Fruit fly (Drosophila melanogaster) whole organism, embryonic: ENCODE results near the gene Ae2.

Experiments used
- ATbp ChIP-seq: fragments of 200-800 bp; sonication (Bioruptor generic); optimal IDR thresholded peaks from 2 replicates; lab custom pipeline; 2017; ENCODE audit warnings: missing biosample characterization, mild to moderate bottlenecking, missing genetic modification characterization, missing genetic modification reagents
- Aef1 ChIP-seq: fragments of 200-800 bp; sonication (Bioruptor generic); IDR thresholded peaks from 3 replicates; pipeline ENCODE4 v1.3.6; 2022; ENCODE audit warnings: missing biosample characterization, missing genetic modification characterization
- Atf-2 ChIP-seq: fragments of 200-800 bp; sonication (Bioruptor generic); optimal IDR thresholded peaks from 2 replicates; lab custom pipeline; 2016; ENCODE audit warnings: missing biosample characterization, missing genetic modification characterization
- B-H1 ChIP-seq: fragments of 200-800 bp; sonication (Bioruptor generic); IDR thresholded peaks from 3 replicates; pipeline ENCODE4 v1.3.6; 2022; ENCODE audit warnings: missing biosample characterization, missing genetic modification characterization
- B-H2 ChIP-seq: fragments of 200-800 bp; sonication (Bioruptor generic); optimal IDR thresholded peaks from 2 replicates; lab custom pipeline; 2018; ENCODE audit warnings: missing biosample characterization, mild to moderate bottlenecking, missing genetic modification characterization
- CG10959 ChIP-seq: fragments of 200-800 bp; sonication (Bioruptor generic); IDR thresholded peaks from 2 replicates; pipeline ENCODE4 v1.3.6; 2022; ENCODE audit warnings: missing biosample characterization, missing genetic modification characterization
- CG11398 ChIP-seq: fragments of 200-800 bp; sonication (Bioruptor generic); optimal IDR thresholded peaks from 2 replicates; lab custom pipeline; 2016; ENCODE audit warnings: missing biosample characterization, missing genetic modification characterization
- CG11504 ChIP-seq: fragments of 200-800 bp; sonication (Bioruptor generic); optimal IDR thresholded peaks from 3 replicates; lab custom pipeline; 2019; ENCODE audit warnings: missing biosample characterization, mild to moderate bottlenecking, missing genetic modification characterization, moderate library complexity
- CG12155 ChIP-seq: fragments of 200-800 bp; sonication (Bioruptor generic); optimal IDR thresholded peaks from 3 replicates; lab custom pipeline; 2016; ENCODE audit warnings: missing biosample characterization, missing genetic modification characterization
- CG12659 ChIP-seq: fragments of 200-800 bp; sonication (Bioruptor generic); optimal IDR thresholded peaks from 3 replicates; lab custom pipeline; 2017; ENCODE audit warnings: mild to moderate bottlenecking, missing biosample characterization, missing genetic modification reagents, missing genetic modification characterization
- CG13287 ChIP-seq: fragments of 200-800 bp; sonication (Bioruptor generic); IDR thresholded peaks from 2 replicates; pipeline ENCODE4 v1.3.6; 2022; ENCODE audit warnings: missing biosample characterization, missing genetic modification characterization; ENCODE audit not compliant: partially characterized antibody
- CG13775 ChIP-seq: fragments of 200-800 bp; sonication (Bioruptor generic); optimal IDR thresholded peaks from 3 replicates; lab custom pipeline; 2017; ENCODE audit warnings: missing biosample characterization, mild to moderate bottlenecking, missing genetic modification characterization
- CG13894 ChIP-seq: fragments of 200-800 bp; sonication (Bioruptor generic); optimal IDR thresholded peaks from 3 replicates; lab custom pipeline; 2018; ENCODE audit warnings: missing biosample characterization, mild to moderate bottlenecking, missing genetic modification characterization, moderate library complexity
- CG14441 ChIP-seq: fragments of 200-800 bp; sonication (Bioruptor generic); IDR thresholded peaks from 2 replicates; pipeline ENCODE4 v1.3.6; 2022; ENCODE audit warnings: missing biosample characterization, missing genetic modification characterization
- CG14965 ChIP-seq: fragments of 200-800 bp; sonication (Bioruptor generic); optimal IDR thresholded peaks from 2 replicates; lab custom pipeline; 2016; ENCODE audit warnings: missing biosample characterization, missing genetic modification characterization, borderline replicate concordance
- CG15696 ChIP-seq: fragments of 200-800 bp; sonication (Bioruptor generic); optimal IDR thresholded peaks from 2 replicates; lab custom pipeline; 2019; ENCODE audit warnings: missing biosample characterization, mild to moderate bottlenecking, missing genetic modification characterization, moderate library complexity
- CG16815 ChIP-seq: fragments of 200-800 bp; sonication (Bioruptor generic); optimal IDR thresholded peaks from 3 replicates; lab custom pipeline; 2017; ENCODE audit warnings: missing biosample characterization, mild to moderate bottlenecking, missing genetic modification characterization
- CG17328 ChIP-seq: fragments of 200-800 bp; sonication (Bioruptor generic); IDR thresholded peaks from 2 replicates; pipeline ENCODE4 v1.3.6; 2022; ENCODE audit warnings: missing biosample characterization, missing genetic modification characterization
- CG30431 ChIP-seq: fragments of 200-800 bp; sonication (Bioruptor generic); optimal IDR thresholded peaks from 2 replicates; lab custom pipeline; 2017; ENCODE audit warnings: missing biosample characterization, missing genetic modification characterization
- CG3065 ChIP-seq: fragments of 200-800 bp; sonication (Bioruptor generic); optimal IDR thresholded peaks from 2 replicates; lab custom pipeline; 2016; ENCODE audit warnings: missing biosample characterization, missing genetic modification characterization
- CG31388 ChIP-seq: fragments of 200-800 bp; sonication (Bioruptor generic); optimal IDR thresholded peaks from 2 replicates; lab custom pipeline; 2016; ENCODE audit warnings: missing biosample characterization, missing genetic modification characterization
- CG42726 ChIP-seq: fragments of 200-800 bp; sonication (Bioruptor generic); IDR thresholded peaks from 2 replicates; pipeline ENCODE4 v1.3.6; 2022; ENCODE audit warnings: missing biosample characterization, missing genetic modification characterization; ENCODE audit not compliant: partially characterized antibody
- CG4328 ChIP-seq: fragments of 200-800 bp; sonication (Bioruptor generic); optimal IDR thresholded peaks from 3 replicates; lab custom pipeline; 2017; ENCODE audit warnings: missing biosample characterization, missing genetic modification reagents, missing genetic modification characterization
- CG5245 ChIP-seq: fragments of 200-800 bp; sonication (Bioruptor generic); optimal IDR thresholded peaks from 3 replicates; lab custom pipeline; 2016; ENCODE audit warnings: missing biosample characterization, missing genetic modification characterization
- CG6254 ChIP-seq: fragments of 200-800 bp; sonication (Bioruptor generic); optimal IDR thresholded peaks from 3 replicates; lab custom pipeline; 2017; ENCODE audit warnings: mild to moderate bottlenecking, missing biosample characterization, missing genetic modification reagents, missing genetic modification characterization
- CG6791 ChIP-seq: fragments of 200-800 bp; sonication (Bioruptor generic); IDR thresholded peaks from 3 replicates; pipeline ENCODE4 v1.3.6; 2022; ENCODE audit warnings: missing biosample characterization, missing genetic modification characterization; ENCODE audit not compliant: partially characterized antibody
- CG7357 ChIP-seq: fragments of 200-800 bp; sonication (Bioruptor generic); IDR thresholded peaks from 3 replicates; pipeline ENCODE4 v1.3.6; 2022; ENCODE audit warnings: missing biosample characterization, missing genetic modification characterization
- CG9609 ChIP-seq: fragments of 200-800 bp; sonication (Bioruptor generic); optimal IDR thresholded peaks from 3 replicates; lab custom pipeline; 2016; ENCODE audit warnings: missing biosample characterization, missing genetic modification characterization
- Gug ChIP-seq: fragments of 200-800 bp; sonication (Bioruptor generic); IDR thresholded peaks from 4 replicates; pipeline ENCODE4 v1.3.6; 2022; ENCODE audit warnings: missing biosample characterization, missing genetic modification characterization
- H15 ChIP-seq: fragments of 200-800 bp; sonication (Bioruptor generic); IDR thresholded peaks from 3 replicates; pipeline ENCODE4 v1.3.6; 2022; ENCODE audit warnings: missing biosample characterization, missing genetic modification characterization
- HHEX ChIP-seq: fragments of 200-800 bp; sonication (Bioruptor generic); optimal IDR thresholded peaks from 3 replicates; lab custom pipeline; 2017; ENCODE audit warnings: missing biosample characterization, mild to moderate bottlenecking, missing genetic modification characterization, missing genetic modification reagents
- Hr39 ChIP-seq: fragments of >200 bp; optimal IDR thresholded peaks from 2 replicates; lab custom pipeline; 2017
- MBD-R2 ChIP-seq: fragments of 200-800 bp; sonication (Bioruptor generic); IDR thresholded peaks from 2 replicates; pipeline ENCODE4 v1.3.6; 2022; ENCODE audit warnings: missing biosample characterization, missing genetic modification characterization
- Ptx1 ChIP-seq: fragments of 200-800 bp; sonication (Bioruptor generic); IDR thresholded peaks from 2 replicates; pipeline ENCODE4 v1.3.6; 2022; ENCODE audit warnings: missing biosample characterization, missing genetic modification characterization
- Side ChIP-seq: fragments of 200-800 bp; sonication (Bioruptor generic); optimal IDR thresholded peaks from 2 replicates; lab custom pipeline; 2016; ENCODE audit warnings: missing biosample characterization, missing genetic modification characterization
- Stat92E ChIP-seq, 3 experiments: fragments of >200 bp in 2 of 3; fragments of 200-800 bp in 1 of 3; sonication (Bioruptor generic) in 1 of 3; optimal IDR thresholded peaks; 2 replicates each; lab custom pipeline; 2017 to 2019; ENCODE audit warnings: missing biosample characterization in 3 of 3, missing genetic modification characterization in 3 of 3, mild to moderate bottlenecking in 1 of 3, moderate library complexity in 1 of 3
- Taf1 ChIP-seq: fragments of 200-800 bp; sonication (Bioruptor generic); IDR thresholded peaks from 2 replicates; pipeline ENCODE4 v1.3.6; 2022; ENCODE audit warnings: missing biosample characterization, missing genetic modification characterization
- bbx ChIP-seq: fragments of 200-800 bp; sonication (Bioruptor generic); IDR thresholded peaks from 2 replicates; pipeline ENCODE4 v1.3.6; 2022; ENCODE audit warnings: missing biosample characterization, missing genetic modification characterization; ENCODE audit not compliant: partially characterized antibody
- cad ChIP-seq: fragments of >200 bp; optimal IDR thresholded peaks from 2 replicates; lab custom pipeline; 2017; ENCODE audit warnings: missing biosample characterization, missing genetic modification characterization
- crc ChIP-seq: fragments of 200-800 bp; sonication (Bioruptor generic); optimal IDR thresholded peaks from 2 replicates; lab custom pipeline; 2016; ENCODE audit warnings: missing biosample characterization, missing genetic modification characterization
- dan ChIP-seq: fragments of 200-800 bp; sonication (Bioruptor generic); IDR thresholded peaks from 2 replicates; pipeline ENCODE4 v1.3.6; 2022; ENCODE audit warnings: missing biosample characterization, missing genetic modification characterization
- eve ChIP-seq, 2 experiments: fragments of >200 bp; optimal IDR thresholded peaks; 2 replicates each; lab custom pipeline; 2017; ENCODE audit warnings: missing biosample characterization in 2 of 2, missing genetic modification characterization in 2 of 2
- fd64A ChIP-seq: fragments of 200-800 bp; sonication (Bioruptor generic); optimal IDR thresholded peaks from 3 replicates; lab custom pipeline; 2018; ENCODE audit warnings: missing biosample characterization, mild to moderate bottlenecking, missing genetic modification characterization
- fd96Cb ChIP-seq: fragments of 200-800 bp; sonication (Bioruptor generic); optimal IDR thresholded peaks from 2 replicates; lab custom pipeline; 2018; ENCODE audit warnings: missing biosample characterization, mild to moderate bottlenecking, missing genetic modification characterization, moderate library complexity
- jigr1 ChIP-seq: fragments of 200-800 bp; sonication (Bioruptor generic); IDR thresholded peaks from 3 replicates; pipeline ENCODE4 v1.3.6; 2022; ENCODE audit warnings: missing biosample characterization, missing genetic modification characterization
- lab ChIP-seq: fragments of 200-800 bp; sonication (Bioruptor generic); optimal IDR thresholded peaks from 3 replicates; lab custom pipeline; 2017; ENCODE audit warnings: missing biosample characterization, missing genetic modification characterization, mild to moderate bottlenecking, moderate library complexity, missing genetic modification reagents
- oc ChIP-seq: fragments of 200-800 bp; sonication (Bioruptor generic); optimal IDR thresholded peaks from 2 replicates; lab custom pipeline; 2018; ENCODE audit warnings: missing biosample characterization, mild to moderate bottlenecking, missing genetic modification characterization, moderate library complexity
- rib ChIP-seq: fragments of 200-800 bp; sonication (Bioruptor generic); IDR thresholded peaks from 2 replicates; pipeline ENCODE4 v1.3.6; 2022; ENCODE audit warnings: missing biosample characterization, missing genetic modification characterization
- row ChIP-seq: fragments of 200-800 bp; sonication (Bioruptor generic); IDR thresholded peaks from 3 replicates; pipeline ENCODE4 v1.3.6; 2022; ENCODE audit warnings: missing biosample characterization, missing genetic modification characterization
- sisA ChIP-seq: fragments of 200-800 bp; sonication (Bioruptor generic); IDR thresholded peaks from 2 replicates; pipeline ENCODE4 v1.3.6; 2022; ENCODE audit warnings: missing biosample characterization, missing genetic modification characterization
- sug ChIP-seq: fragments of 200-800 bp; optimal IDR thresholded peaks from 2 replicates; lab custom pipeline; 2019; ENCODE audit warnings: missing biosample characterization, mild to moderate bottlenecking, missing genetic modification characterization, moderate library complexity

Gene Ae2

dm6 chr3L:9744060-9744549 is 19.2 kb upstream of the Ae2 start (continued):
- TF ChIP-seq CG11398 (no peak), CG30431 (GFP tag; lab: Kevin White, UChicago) (no peak), crc (no peak), bbx (GFP tag; lab: Robert Waterston, UW) (no peak), CG6254 (GFP tag; lab: Kevin White, UChicago) (peak; percentile 92), H15 (GFP tag; lab: Robert Waterston, UW) (peak; percentile 83; the same call in 2 of the 3 replicates), HHEX (GFP tag; lab: Kevin White, UChicago) (peak; percentile 91), CG31388 (GFP tag; lab: Kevin White, UChicago) (peak; percentile 87), CG11504 (peak; percentile 100), CG15696 (tag; lab: Kevin White, UChicago) (peak; percentile 61), CG7357 (peak; percentile 81), lab (GFP tag; lab: Kevin White, UChicago) (peak; percentile 93), CG13894 (tag; lab: Kevin White, UChicago) (peak; percentile 53), sisA (GFP tag; lab: Robert Waterston, UW) (peak; percentile 92), B-H2 (peak; percentile 13), Taf1 (GFP tag; lab: Robert Waterston, UW) (peak; percentile 48; the same call in 1 of the 2 replicates), CG17328 (GFP tag; lab: Robert Waterston, UW) (peak; percentile 79), CG5245 (peak; percentile 89), cad (GFP tag; lab: Kevin White, UChicago) (no peak), row (GFP tag; lab: Robert Waterston, UW) (peak; percentile 84), CG9609 (peak; percentile 50), fd96Cb (tag; lab: Kevin White, UChicago) (peak; percentile 95), eve (GFP tag; optimal IDR thresholded peaks at IDR 0.05; lab: Kevin White, UChicago) (no peak), CG14441 (GFP tag; lab: Robert Waterston, UW) (peak; percentile 84), CG13287 (GFP tag; lab: Robert Waterston, UW) (no peak), CG16815 (peak; percentile 46), MBD-R2 (GFP tag; lab: Robert Waterston, UW) (peak; percentile 38; the same call in 1 of the 2 replicates), Stat92E (GFP tag; optimal IDR thresholded peaks at IDR 0.05; lab: Kevin White, UChicago) (no peak), B-H1 (GFP tag; lab: Robert Waterston, UW) (peak; percentile 80), CG13775 (GFP tag; lab: Kevin White, UChicago) (peak; percentile 70), CG14965 (no peak), rib (GFP tag; lab: Robert Waterston, UW) (peak; percentile 74), Side (peak; percentile 68), Atf-2 (GFP tag; lab: Kevin White, UChicago) (peak; percentile 57), fd64A (GFP tag; lab: Kevin White, UChicago) (peak; percentile 79), CG3065 (peak; percentile 40), oc (tag; lab: Kevin White, UChicago) (no peak), Aef1 (peak; percentile 81), jigr1 (peak; percentile 73; the same call in 2 of the 3 replicates), CG12155 (GFP tag; lab: Kevin White, UChicago) (peak; percentile 48), dan (GFP tag; lab: Robert Waterston, UW) (no peak), CG10959 (GFP tag; lab: Robert Waterston, UW) (peak; percentile 64), CG12659 (GFP tag; lab: Kevin White, UChicago) (peak; percentile 80), Hr39 (lab: Kevin White, UChicago) (no peak), CG42726 (no peak), ATbp (GFP tag; lab: Kevin White, UChicago) (peak; percentile 85), sug (tag; lab: Kevin White, UChicago) (peak; percentile 55), Gug (peak; percentile 73), Ptx1 (peak; percentile 92), CG6791 (GFP tag; lab: Robert Waterston, UW) (no peak), CG4328 (peak; percentile 66)
